ENCODE assay signal across 6 fruit fly cellular contexts in the genomic region with DNA sequence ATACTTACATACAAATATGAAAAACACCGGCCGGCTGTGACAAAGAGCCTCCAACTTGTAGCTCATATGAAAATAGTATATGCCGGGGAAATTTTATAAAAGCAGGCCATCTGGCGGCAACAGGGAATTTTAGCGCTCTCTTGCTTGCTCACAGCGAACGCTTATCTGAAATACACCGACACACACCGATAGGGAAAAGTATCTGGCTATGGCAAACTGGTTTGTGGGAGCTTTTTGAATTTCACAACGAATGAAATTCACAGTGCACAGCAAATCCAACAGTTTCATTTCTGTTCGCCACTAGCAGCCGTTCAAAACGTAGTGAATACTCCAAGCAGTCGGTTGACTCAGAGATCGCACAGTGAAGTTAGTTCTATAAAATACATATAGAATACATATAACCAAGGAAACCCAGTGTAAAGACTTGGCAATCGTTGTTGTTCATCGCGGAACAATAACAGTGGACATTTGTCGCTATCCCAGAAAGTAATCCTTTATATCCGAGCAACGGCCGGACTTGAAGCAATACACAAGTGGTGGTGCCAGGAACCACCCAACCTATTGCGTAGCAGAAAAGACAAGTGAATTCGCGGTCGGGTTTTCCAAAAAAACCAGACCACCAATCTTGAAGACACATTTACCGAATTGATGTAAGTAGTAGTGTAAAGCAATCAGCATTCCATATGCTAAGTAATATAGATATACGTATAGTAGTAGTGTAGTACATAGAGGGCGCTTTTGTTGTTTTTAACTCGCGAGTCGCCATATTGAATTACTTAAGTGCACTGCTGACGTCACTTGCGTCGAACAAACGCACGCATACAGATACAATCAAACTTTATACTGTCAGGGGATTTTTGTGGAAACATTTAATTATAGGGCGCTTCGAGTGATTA.
TF ChIP-seq lines count a peak whose summit lies in the region.

No protein-coding gene starts in this region.

- peak; percentile 68 to 71 for TF ChIP-seq CTCF in S2 (optimal IDR thresholded peaks at IDR 0.05; lab: Kevin White, UChicago)
- peak; percentile 92 for TF ChIP-seq CTCF in whole organism, embryonic (GFP tag; optimal IDR thresholded peaks at IDR 0.05; lab: Kevin White, UChicago)

TF ChIP-seq in whole organism, adult, 20 proteins besides CTCF, POLR2A, EP300 and RAD21 (continues in another document):
- peak; percentile 99 for TF ChIP-seq kay (GFP tag; lab: Kevin White, UChicago; ENCODE audit: borderline replicate concordance)
- no peak for TF ChIP-seq ovo (GFP tag; optimal IDR thresholded peaks at IDR 0.05; lab: Kevin White, UChicago)
- peak; percentile 51 for TF ChIP-seq CG11617 (GFP tag; optimal IDR thresholded peaks at IDR 0.05; lab: Kevin White, UChicago)
- TF ChIP-seq Clk (GFP tag; optimal IDR thresholded peaks at IDR 0.05; lab: Kevin White, UChicago) = no peak
- TF ChIP-seq Hr96 (GFP tag; optimal IDR thresholded peaks at IDR 0.05; lab: Kevin White, UChicago) = no peak
- TF ChIP-seq CG14711 (tag; optimal IDR thresholded peaks at IDR 0.05; lab: Kevin White, UChicago) = peak; percentile 51
- peak; percentile 83 for TF ChIP-seq CG33017 (tag; optimal IDR thresholded peaks at IDR 0.05; lab: Kevin White, UChicago)
- TF ChIP-seq Mnt (GFP tag; optimal IDR thresholded peaks at IDR 0.05; lab: Kevin White, UChicago) = peak; percentile 67
- TF ChIP-seq cnc (optimal IDR thresholded peaks at IDR 0.05; lab: Kevin White, UChicago) = no peak
- peak; percentile 47 for TF ChIP-seq bab1 (GFP tag; optimal IDR thresholded peaks at IDR 0.05; lab: Kevin White, UChicago)
- peak; percentile 48 for TF ChIP-seq tj (GFP tag; optimal IDR thresholded peaks at IDR 0.05; lab: Kevin White, UChicago)
- peak; percentile 62 for TF ChIP-seq CG12768 (GFP tag; optimal IDR thresholded peaks at IDR 0.05; lab: Kevin White, UChicago)
- peak; percentile 47 for TF ChIP-seq toe (GFP tag; optimal IDR thresholded peaks at IDR 0.05; lab: Kevin White, UChicago)
- no peak for TF ChIP-seq CG7045 (GFP tag; optimal IDR thresholded peaks at IDR 0.05; lab: Kevin White, UChicago)
- peak; percentile 6 for TF ChIP-seq CG1620 (GFP tag; optimal IDR thresholded peaks at IDR 0.05; lab: Kevin White, UChicago)
- TF ChIP-seq CG7101 (tag; optimal IDR thresholded peaks at IDR 0.05; lab: Kevin White, UChicago) = peak; percentile 69

TF ChIP-seq in whole organism, embryonic, 481 proteins besides CTCF, POLR2A, EP300 and RAD21 (continues in another document):
- no peak for TF ChIP-seq Ada2b (GFP tag; IDR thresholded peaks at IDR 0.05; lab: Robert Waterston, UW)
- peak; percentile 90 for TF ChIP-seq Med (GFP tag; lab: Kevin White, UChicago)
- no peak for TF ChIP-seq CG9727 (GFP tag; optimal IDR thresholded peaks at IDR 0.05; lab: Kevin White, UChicago)
- TF ChIP-seq CG18599 (GFP tag; optimal IDR thresholded peaks at IDR 0.05; lab: Kevin White, UChicago) = peak; percentile 49
- TF ChIP-seq ind (GFP tag; optimal IDR thresholded peaks at IDR 0.05; lab: Kevin White, UChicago) = no peak
- no peak for TF ChIP-seq CG11456 (GFP tag; IDR thresholded peaks at IDR 0.05; lab: Robert Waterston, UW)
- TF ChIP-seq CG14014 (GFP tag; IDR thresholded peaks at IDR 0.05; lab: Robert Waterston, UW) = no peak
- TF ChIP-seq CG43689 (GFP tag; IDR thresholded peaks at IDR 0.05; lab: Robert Waterston, UW) = no peak
- no peak for TF ChIP-seq mld (GFP tag; IDR thresholded peaks at IDR 0.05; lab: Robert Waterston, UW; ENCODE audit: partially characterized antibody)
- 0 out of 2 replicates have a peak, but pooled peaks have one; percentile 13 for TF ChIP-seq Atf6 (GFP tag; IDR thresholded peaks at IDR 0.05; lab: Robert Waterston, UW)
- TF ChIP-seq psq (GFP tag; optimal IDR thresholded peaks at IDR 0.05; lab: Kevin White, UChicago) = no peak
- TF ChIP-seq nau (GFP tag; optimal IDR thresholded peaks at IDR 0.05; lab: Kevin White, UChicago) = peak; percentile 60
- no peak for TF ChIP-seq sisA (GFP tag; IDR thresholded peaks at IDR 0.05; lab: Robert Waterston, UW)
- TF ChIP-seq CG10321 (GFP tag; IDR thresholded peaks at IDR 0.05; lab: Robert Waterston, UW) = no peak
- peak; percentile 18 for TF ChIP-seq CG2120 (GFP tag; optimal IDR thresholded peaks at IDR 0.05; lab: Kevin White, UChicago)
- TF ChIP-seq Dll (GFP tag; IDR thresholded peaks at IDR 0.05; lab: Robert Waterston, UW; ENCODE audit: partially characterized antibody) = no peak

TF ChIP-seq in whole organism, prepupa, 60 proteins besides CTCF, POLR2A, EP300 and RAD21 (continues in another document):
- TF ChIP-seq CG9139 (GFP tag; optimal IDR thresholded peaks at IDR 0.05; lab: Kevin White, UChicago) (peak; percentile 67), net (GFP tag; optimal IDR thresholded peaks at IDR 0.05; lab: Kevin White, UChicago) (peak; percentile 51), Eip78C (GFP tag; lab: Kevin White, UChicago) (peak; percentile 65), Sox15 (GFP tag; optimal IDR thresholded peaks at IDR 0.05; lab: Kevin White, UChicago) (no peak), CG16779 (tag; optimal IDR thresholded peaks at IDR 0.05; lab: Kevin White, UChicago) (peak; percentile 23), CG11294 (GFP tag; IDR thresholded peaks at IDR 0.05; lab: Robert Waterston, UW) (no peak), esn (GFP tag; optimal IDR thresholded peaks at IDR 0.05; lab: Kevin White, UChicago) (peak; percentile 57), fd85E (GFP tag; optimal IDR thresholded peaks at IDR 0.05; lab: Kevin White, UChicago) (no peak), CG7368 (GFP tag; optimal IDR thresholded peaks at IDR 0.05; lab: Kevin White, UChicago) (peak; percentile 4), ss (GFP tag; optimal IDR thresholded peaks at IDR 0.05; lab: Kevin White, UChicago) (peak in 1 of 2 experiments; percentile 64), vri (GFP tag; optimal IDR thresholded peaks at IDR 0.05; lab: Kevin White, UChicago) (peak; percentile 79), fd59A (GFP tag; optimal IDR thresholded peaks at IDR 0.05; lab: Kevin White, UChicago) (no peak), lz (GFP tag; optimal IDR thresholded peaks at IDR 0.05; lab: Kevin White, UChicago) (peak; percentile 20), CG32006 (GFP tag; optimal IDR thresholded peaks at IDR 0.05; lab: Kevin White, UChicago) (no peak), Eip93F (GFP tag; optimal IDR thresholded peaks at IDR 0.05; lab: Kevin White, UChicago) (peak; percentile 54), svp (GFP tag; lab: Kevin White, UChicago) (peak; percentile 81), CG6276 (GFP tag; optimal IDR thresholded peaks at IDR 0.05; lab: Kevin White, UChicago) (no peak), CG3032 (tag; optimal IDR thresholded peaks at IDR 0.05; lab: Kevin White, UChicago) (no peak)

TF ChIP-seq in whole organism, pupa, 21 proteins besides CTCF, POLR2A, EP300 and RAD21:
- TF ChIP-seq CG8301 (tag; optimal IDR thresholded peaks at IDR 0.05; lab: Kevin White, UChicago) (no peak), CG10348 (GFP tag; IDR thresholded peaks at IDR 0.05; lab: Robert Waterston, UW) (no peak), Pif1B (GFP tag; optimal IDR thresholded peaks at IDR 0.05; lab: Kevin White, UChicago) (peak; percentile 35), CG4496 (GFP tag; IDR thresholded peaks at IDR 0.05; lab: Robert Waterston, UW) (peak; percentile 5; the same call in 1 of the 3 replicates), Snoo (tag; optimal IDR thresholded peaks at IDR 0.05; lab: Kevin White, UChicago) (peak; percentile 17), Ets98B (GFP tag; IDR thresholded peaks at IDR 0.05; lab: Robert Waterston, UW) (peak; percentile 59; the same call in 1 of the 2 replicates), Pif1A (GFP tag; optimal IDR thresholded peaks at IDR 0.05; lab: Kevin White, UChicago) (peak; percentile 13), EcR (GFP tag; optimal IDR thresholded peaks at IDR 0.05; lab: Kevin White, UChicago) (peak; percentile 18), CG8159 (tag; optimal IDR thresholded peaks at IDR 0.05; lab: Kevin White, UChicago) (no peak), CG12605 (GFP tag; IDR thresholded peaks at IDR 0.05; lab: Robert Waterston, UW) (peak; percentile 74), fd96Ca (GFP tag; IDR thresholded peaks at IDR 0.05; lab: Robert Waterston, UW) (no peak; the same call in 2 of the 3 replicates)
TF ChIP-seq in whole organism, pupa: peak in this region for 7.

TF ChIP-seq in whole organism, wandering third instar larva, 38 proteins besides CTCF, POLR2A, EP300 and RAD21 (continues in another document):
- TF ChIP-seq lola (GFP tag; optimal IDR thresholded peaks at IDR 0.05; lab: Kevin White, UChicago) (no peak), brk (GFP tag; optimal IDR thresholded peaks at IDR 0.05; lab: Kevin White, UChicago) (peak; percentile 79), Jra (GFP tag; optimal IDR thresholded peaks at IDR 0.05; lab: Kevin White, UChicago) (peak; percentile 84), Hnf4 (GFP tag; optimal IDR thresholded peaks at IDR 0.05; lab: Kevin White, UChicago) (peak; percentile 65), jim (GFP tag; optimal IDR thresholded peaks at IDR 0.05; lab: Kevin White, UChicago) (peak; percentile 43), dl (GFP tag; optimal IDR thresholded peaks at IDR 0.05; lab: Kevin White, UChicago; ENCODE audit: insufficient read depth in 1 of 2, partially characterized antibody in 2 of 2) (peak; percentile 56 to 61), Abd-B (GFP tag; optimal IDR thresholded peaks at IDR 0.05; lab: Kevin White, UChicago) (no peak), sage (GFP tag; optimal IDR thresholded peaks at IDR 0.05; lab: Kevin White, UChicago) (peak; percentile 43), HLH106 (tag; optimal IDR thresholded peaks at IDR 0.05; lab: Kevin White, UChicago) (peak; percentile 20), tai (GFP tag; optimal IDR thresholded peaks at IDR 0.05; lab: Kevin White, UChicago) (no peak), h (GFP tag; optimal IDR thresholded peaks at IDR 0.05; lab: Kevin White, UChicago) (peak; percentile 78), Myc (optimal IDR thresholded peaks at IDR 0.05; lab: Kevin White, UChicago) (no peak), usp (GFP tag; optimal IDR thresholded peaks at IDR 0.05; lab: Kevin White, UChicago) (no peak), sv (GFP tag; optimal IDR thresholded peaks at IDR 0.05; lab: Kevin White, UChicago) (peak; percentile 25), Rel (GFP tag; optimal IDR thresholded peaks at IDR 0.05; lab: Kevin White, UChicago) (no peak), Rel (tag; optimal IDR thresholded peaks at IDR 0.05; lab: Kevin White, UChicago) (peak; percentile 91), foxo (GFP tag; optimal IDR thresholded peaks at IDR 0.05; lab: Kevin White, UChicago) (peak; percentile 23 to 43), Sp1 (GFP tag; optimal IDR thresholded peaks at IDR 0.05; lab: Kevin White, UChicago) (peak; percentile 69), br (GFP tag; optimal IDR thresholded peaks at IDR 0.05; lab: Kevin White, UChicago) (peak; percentile 60), dmrt93B (GFP tag; optimal IDR thresholded peaks at IDR 0.05; lab: Kevin White, UChicago) (no peak), Hr83 (GFP tag; optimal IDR thresholded peaks at IDR 0.05; lab: Kevin White, UChicago; ENCODE audit: poor library complexity, severe bottlenecking) (peak; percentile 81), Dif (GFP tag; optimal IDR thresholded peaks at IDR 0.05; lab: Kevin White, UChicago; ENCODE audit: partially characterized antibody) (peak; percentile 81), pan (optimal IDR thresholded peaks at IDR 0.05; lab: Kevin White, UChicago) (no peak), CG9705 (GFP tag; optimal IDR thresholded peaks at IDR 0.05; lab: Kevin White, UChicago) (no peak)
